Worm (Caenorhabditis elegans): ENCODE measurements around the gene ogdh-1.

ogdh-1 gene

ce11 chrIV:4703911-4704310 is at the start of gene ogdh-1:
Gene ogdh-1, minus strand, starts transcription at chrIV:4704011.
- TF ChIP-seq T22C8.4 (GFP tag; IDR thresholded peaks at IDR 0.05): no peak
- no peak for TF ChIP-seq klf-2 (GFP tag; conservative IDR thresholded peaks at IDR 0.05)
- no peak for TF ChIP-seq cog-1 (tag; optimal IDR thresholded peaks at IDR 0.05)
- TF ChIP-seq ref-1 (GFP tag; conservative IDR thresholded peaks at IDR 0.05): no peak
- TF ChIP-seq ztf-23 (GFP tag; IDR thresholded peaks at IDR 0.05): no peak
- TF ChIP-seq ztf-29 (GFP tag; IDR thresholded peaks at IDR 0.05): no peak
- no peak for TF ChIP-seq med-1 (GFP tag; optimal IDR thresholded peaks at IDR 0.05; ENCODE audit: insufficient read depth)
- no peak for TF ChIP-seq flt-1 (GFP tag; IDR thresholded peaks at IDR 0.05)
- TF ChIP-seq tab-1 (GFP tag; IDR thresholded peaks at IDR 0.05): no peak

- TF ChIP-seq ztf-23 (GFP tag; IDR thresholded peaks at IDR 0.05) (no peak), med-1 (GFP tag; optimal IDR thresholded peaks at IDR 0.05; ENCODE audit: insufficient read depth) (no peak), tab-1 (GFP tag; IDR thresholded peaks at IDR 0.05) (no peak), ztf-29 (GFP tag; IDR thresholded peaks at IDR 0.05) (no peak), cog-1 (tag; optimal IDR thresholded peaks at IDR 0.05) (no peak)
Measured at ce11 chrIV:4751814-4752213, 48.0 kb upstream of the ogdh-1 start, which contains the start of gene Y17G9B.4. Gene Y17G9B.4, plus strand, starts transcription at chrIV:4752119.

- peak; percentile 85 for TF ChIP-seq ztf-29 (GFP tag; IDR thresholded peaks at IDR 0.05)
- peak; percentile 75 for TF ChIP-seq T22C8.4 (GFP tag; IDR thresholded peaks at IDR 0.05)
- TF ChIP-seq flt-1 (GFP tag; IDR thresholded peaks at IDR 0.05): peak; percentile 94
- TF ChIP-seq klf-2 (GFP tag; conservative IDR thresholded peaks at IDR 0.05): peak; percentile 41; the same call in 1 of the 2 replicates
- 0 out of 2 replicates have a peak, but pooled peaks have one; percentile 31 for TF ChIP-seq ref-1 (GFP tag; conservative IDR thresholded peaks at IDR 0.05)
- TF ChIP-seq cog-1 (tag; optimal IDR thresholded peaks at IDR 0.05): peak; percentile 99
- peak; percentile 95 for TF ChIP-seq ztf-23 (GFP tag; IDR thresholded peaks at IDR 0.05)
- TF ChIP-seq med-1 (GFP tag; optimal IDR thresholded peaks at IDR 0.05; ENCODE audit: insufficient read depth): peak; percentile 36
- peak; percentile 58; the same call in 1 of the 2 replicates for TF ChIP-seq tab-1 (GFP tag; IDR thresholded peaks at IDR 0.05)
Measured at ce11 chrIV:4749728-4750278, 46.0 kb upstream of the ogdh-1 start, which contains the start of the genes rpl-20 and Y17G9B.5. Gene rpl-20, minus strand, starts transcription at chrIV:4749778. Gene Y17G9B.5, plus strand, starts transcription at chrIV:4750240.

DNA sequence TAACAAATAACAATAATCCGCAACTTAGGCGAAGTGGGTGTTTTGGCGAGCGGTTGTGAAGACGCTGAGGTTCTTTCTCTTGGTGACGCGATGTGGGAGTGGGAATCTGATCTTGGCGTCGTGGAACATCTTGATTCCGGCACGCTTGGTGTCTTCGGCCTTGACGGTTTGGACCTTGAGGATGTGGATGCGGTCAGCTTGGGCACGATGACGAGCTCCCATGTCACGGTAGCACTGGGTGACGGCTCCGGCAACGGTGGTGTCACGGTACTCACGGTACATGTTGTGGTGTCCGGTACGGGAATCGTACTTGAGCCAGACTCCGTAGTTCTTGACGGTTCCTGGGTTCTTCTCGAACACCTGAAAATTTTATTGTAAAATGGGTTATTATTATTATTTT is 45.3 kb upstream of the ogdh-1 start:
- TF ChIP-seq ztf-23 (GFP tag; IDR thresholded peaks at IDR 0.05) (0 out of 2 replicates have a peak, but pooled peaks have one; percentile 30), T22C8.4 (GFP tag; IDR thresholded peaks at IDR 0.05) (no peak), med-1 (GFP tag; optimal IDR thresholded peaks at IDR 0.05; ENCODE audit: insufficient read depth) (no peak), ref-1 (GFP tag; conservative IDR thresholded peaks at IDR 0.05) (no peak), klf-2 (GFP tag; conservative IDR thresholded peaks at IDR 0.05) (no peak), tab-1 (GFP tag; IDR thresholded peaks at IDR 0.05) (no peak), flt-1 (GFP tag; IDR thresholded peaks at IDR 0.05) (peak; percentile 56; the same call in 1 of the 2 replicates), cog-1 (tag; optimal IDR thresholded peaks at IDR 0.05) (no peak)

DNA sequence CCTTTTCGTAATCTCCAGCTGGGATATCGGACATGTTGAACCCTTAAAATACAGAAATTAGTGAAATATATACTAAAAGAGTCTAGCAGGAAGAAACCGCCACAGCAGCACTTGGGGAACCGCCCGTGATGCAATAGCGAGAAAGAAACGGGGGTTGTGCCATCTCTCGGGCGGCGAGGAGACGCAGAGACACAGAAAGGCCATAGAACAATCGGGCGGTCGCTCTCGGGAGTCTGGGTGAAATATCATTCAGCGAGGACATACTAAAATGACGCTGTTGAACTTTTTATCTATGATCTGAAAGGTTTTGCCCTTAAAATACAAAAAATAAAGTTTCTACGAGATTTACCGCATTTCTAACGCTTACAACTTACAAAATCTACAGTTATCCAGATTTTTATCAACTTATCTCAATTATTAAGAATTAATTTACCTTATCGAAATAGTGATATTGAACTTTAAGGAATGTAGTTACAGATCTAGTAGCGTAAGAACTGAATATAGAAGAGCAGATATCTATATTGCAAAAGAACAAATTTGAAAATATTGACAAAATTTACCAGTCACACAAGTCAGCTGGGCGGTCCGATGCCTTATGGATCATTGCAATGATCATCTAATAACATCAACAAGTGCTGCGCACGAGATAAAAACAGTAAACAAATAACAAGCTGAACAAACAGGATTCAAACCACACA is 44.7 kb upstream of the ogdh-1 start, which contains the start of gene cyc-2.1:
Gene cyc-2.1, minus strand, starts transcription at position 605 of the 698 bp plus-strand sequence.
- 0 out of 2 replicates have a peak, but pooled peaks have one; percentile 46 for TF ChIP-seq ztf-23 (GFP tag; IDR thresholded peaks at IDR 0.05)
- no peak for TF ChIP-seq ref-1 (GFP tag; conservative IDR thresholded peaks at IDR 0.05)
- 0 out of 2 replicates have a peak, but pooled peaks have one; percentile 58 for TF ChIP-seq flt-1 (GFP tag; IDR thresholded peaks at IDR 0.05)

DNA sequence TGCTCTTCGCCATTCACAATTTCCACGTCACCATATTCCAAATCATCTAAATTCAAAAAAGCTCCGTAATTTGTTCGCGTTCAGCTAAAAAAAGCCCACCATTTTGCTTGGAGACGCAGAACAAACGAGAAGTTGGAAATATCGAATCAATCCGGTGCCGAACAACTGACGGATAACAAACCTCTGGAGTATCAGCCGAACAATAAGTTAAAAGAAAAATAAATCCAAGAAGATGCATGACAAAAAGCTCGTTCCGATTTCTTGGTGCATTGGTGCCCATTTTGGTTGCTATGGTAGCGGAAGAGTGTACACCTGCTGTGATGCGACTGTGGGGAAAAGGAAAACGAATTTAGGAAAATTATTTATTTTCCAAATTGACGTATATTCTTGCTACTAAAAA is 43.7 kb upstream of the ogdh-1 start, which contains the start of gene tctn-1:
Gene tctn-1, minus strand, starts transcription at position 280 of the 400 bp plus-strand sequence.
- TF ChIP-seq T22C8.4 (GFP tag; IDR thresholded peaks at IDR 0.05) (no peak), ref-1 (GFP tag; conservative IDR thresholded peaks at IDR 0.05) (no peak), med-1 (GFP tag; optimal IDR thresholded peaks at IDR 0.05; ENCODE audit: insufficient read depth) (no peak), cog-1 (tag; optimal IDR thresholded peaks at IDR 0.05) (no peak), ztf-29 (GFP tag; IDR thresholded peaks at IDR 0.05) (no peak), flt-1 (GFP tag; IDR thresholded peaks at IDR 0.05) (no peak), tab-1 (GFP tag; IDR thresholded peaks at IDR 0.05) (no peak), klf-2 (GFP tag; conservative IDR thresholded peaks at IDR 0.05) (no peak), ztf-23 (GFP tag; IDR thresholded peaks at IDR 0.05) (no peak)

ce11 chrIV:4745422-4745821 is 41.6 kb upstream of the ogdh-1 start, which contains the start of gene timm-17B.1:
Gene timm-17B.1, minus strand, starts transcription at chrIV:4745492.
- TF ChIP-seq med-1 (GFP tag; optimal IDR thresholded peaks at IDR 0.05; ENCODE audit: insufficient read depth) (no peak), ztf-23 (GFP tag; IDR thresholded peaks at IDR 0.05) (no peak), flt-1 (GFP tag; IDR thresholded peaks at IDR 0.05) (no peak), cog-1 (tag; optimal IDR thresholded peaks at IDR 0.05) (no peak), tab-1 (GFP tag; IDR thresholded peaks at IDR 0.05) (no peak), T22C8.4 (GFP tag; IDR thresholded peaks at IDR 0.05) (no peak)

DNA sequence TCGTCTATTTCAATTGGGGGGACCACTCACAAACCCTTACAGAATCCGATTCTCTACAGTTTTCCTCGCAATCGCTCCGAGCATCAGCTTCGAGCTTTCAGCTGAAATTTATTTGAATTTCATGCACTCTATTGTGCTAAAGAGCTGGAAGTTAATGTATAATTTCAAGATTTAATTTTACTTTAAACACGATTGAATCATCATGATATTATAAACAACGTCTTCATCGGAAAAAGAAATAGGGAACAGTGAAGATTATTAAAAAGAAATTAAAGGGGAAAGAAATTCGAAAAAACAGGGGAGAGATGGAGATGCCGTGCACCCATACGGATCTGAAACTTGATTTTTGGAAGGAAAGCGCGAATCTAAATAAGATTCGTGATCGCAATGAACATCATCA is 40.4 kb upstream of the ogdh-1 start, which contains the start of gene hoe-1:
Gene hoe-1, minus strand, starts transcription at position 101 of the 400 bp plus-strand sequence.
- TF ChIP-seq med-1 (GFP tag; optimal IDR thresholded peaks at IDR 0.05; ENCODE audit: insufficient read depth) (no peak), ref-1 (GFP tag; conservative IDR thresholded peaks at IDR 0.05) (no peak), cog-1 (tag; optimal IDR thresholded peaks at IDR 0.05) (no peak)

- TF ChIP-seq klf-2 (GFP tag; conservative IDR thresholded peaks at IDR 0.05) (no peak), ztf-29 (GFP tag; IDR thresholded peaks at IDR 0.05) (no peak), flt-1 (GFP tag; IDR thresholded peaks at IDR 0.05) (no peak), tab-1 (GFP tag; IDR thresholded peaks at IDR 0.05) (no peak), ref-1 (GFP tag; conservative IDR thresholded peaks at IDR 0.05) (no peak), T22C8.4 (GFP tag; IDR thresholded peaks at IDR 0.05) (no peak), med-1 (GFP tag; optimal IDR thresholded peaks at IDR 0.05; ENCODE audit: insufficient read depth) (no peak), cog-1 (tag; optimal IDR thresholded peaks at IDR 0.05) (no peak), ztf-23 (GFP tag; IDR thresholded peaks at IDR 0.05) (no peak)
Measured at ce11 chrIV:4742480-4742879, 38.7 kb upstream of the ogdh-1 start.
